Worm (Caenorhabditis elegans): Measurements from ENCODE around the gene gcy-12.

DNA sequence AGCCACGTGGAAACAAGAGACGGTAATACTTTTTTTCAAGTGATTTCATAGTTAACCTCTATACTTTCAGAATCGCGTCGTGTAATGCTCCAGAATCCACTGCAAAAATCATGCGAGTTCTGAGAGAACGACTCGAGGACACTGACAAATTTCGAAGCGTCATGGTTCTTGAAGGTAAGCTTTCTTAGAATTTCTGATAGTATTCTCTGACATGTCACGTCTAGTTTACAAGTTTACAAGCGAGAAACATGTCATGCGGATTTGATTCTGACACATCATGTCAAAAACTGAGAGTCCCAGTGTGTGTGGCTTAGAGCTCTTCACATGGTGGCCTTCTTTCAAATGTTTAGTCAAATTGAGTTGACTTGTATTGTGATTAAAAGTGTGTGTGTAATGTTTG is 22.8 kb downstream of the gcy-12 start:
- TF ChIP-seq unc-39 (tag; optimal IDR thresholded peaks at IDR 0.05): no peak
- no peak for TF ChIP-seq zag-1 (tag; optimal IDR thresholded peaks at IDR 0.05)
